Fruit fly (Drosophila melanogaster): ENCODE results near the gene Itpr.

Gene Itpr

DNA sequence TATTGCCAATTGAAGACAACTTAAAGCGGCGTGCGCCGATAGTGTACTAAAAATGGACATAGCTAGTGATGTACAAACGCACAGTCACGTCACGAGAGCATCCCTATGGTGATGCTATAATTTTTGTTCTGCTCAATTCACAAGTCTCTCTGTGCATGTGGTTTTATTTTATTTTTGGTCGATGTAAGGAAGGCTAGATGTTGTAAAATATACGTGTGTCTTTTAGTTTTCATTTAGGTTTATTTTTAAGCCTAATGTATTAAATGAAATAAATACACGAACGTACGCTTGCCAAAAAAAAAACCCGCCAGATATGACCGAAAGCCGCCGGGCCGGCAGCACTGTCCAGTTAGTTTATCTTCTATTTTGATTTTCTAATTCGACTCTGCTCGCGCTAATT lies 42.4 kb upstream of the Itpr start, which contains the start of the genes CG45100, HDAC3 and Hcs (continued):
- TF ChIP-seq Dip2 (GFP tag; IDR thresholded peaks at IDR 0.05) (no peak), Ada2b (GFP tag; IDR thresholded peaks at IDR 0.05) (no peak), CG31224 (GFP tag; IDR thresholded peaks at IDR 0.05) (0 out of 2 replicates have a peak, but pooled peaks have one; percentile 15), Dll (GFP tag; IDR thresholded peaks at IDR 0.05; ENCODE audit: partially characterized antibody) (peak; percentile 93), Optix (GFP tag; IDR thresholded peaks at IDR 0.05) (no peak), CG17359 (tag; optimal IDR thresholded peaks at IDR 0.05) (no peak), wek (GFP tag; optimal IDR thresholded peaks at IDR 0.05) (no peak), Hsf (GFP tag; optimal IDR thresholded peaks at IDR 0.05) (peak; percentile 55), CG11398 (GFP tag; optimal IDR thresholded peaks at IDR 0.05) (no peak), HmgD (GFP tag; optimal IDR thresholded peaks at IDR 0.05) (peak; percentile 24), Ptx1 (GFP tag; IDR thresholded peaks at IDR 0.05) (peak; percentile 48; the same call in 1 of the 2 replicates), NFAT (GFP tag; IDR thresholded peaks at IDR 0.05) (peak; percentile 56; the same call in 1 of the 2 replicates), bbx (GFP tag; IDR thresholded peaks at IDR 0.05; ENCODE audit: partially characterized antibody) (peak; percentile 75), Scr (GFP tag; IDR thresholded peaks at IDR 0.05; ENCODE audit: partially characterized antibody) (peak; percentile 93), az2 (GFP tag; optimal IDR thresholded peaks at IDR 0.05) (peak; percentile 11), CG1602 (GFP tag; optimal IDR thresholded peaks at IDR 0.05) (peak; percentile 2), CG9797 (GFP tag; optimal IDR thresholded peaks at IDR 0.05) (peak; percentile 29), CG8290 (GFP tag; optimal IDR thresholded peaks at IDR 0.05) (peak; percentile 60), CG8290 (tag; optimal IDR thresholded peaks at IDR 0.05) (no peak), ERR (GFP tag; optimal IDR thresholded peaks at IDR 0.05) (peak; percentile 11), chif (GFP tag; optimal IDR thresholded peaks at IDR 0.05) (peak in 1 of 2 experiments; percentile 34), Hey (tag; optimal IDR thresholded peaks at IDR 0.05) (no peak), CG8924 (tag; optimal IDR thresholded peaks at IDR 0.05) (no peak), jumu (GFP tag; optimal IDR thresholded peaks at IDR 0.05) (peak; percentile 64), so (GFP tag; IDR thresholded peaks at IDR 0.05) (no peak), Fer1 (GFP tag; optimal IDR thresholded peaks at IDR 0.05) (peak; percentile 53), CG7372 (GFP tag; IDR thresholded peaks at IDR 0.05) (no peak; the same call in 1 of the 2 replicates), sisA (GFP tag; IDR thresholded peaks at IDR 0.05) (no peak), shn (GFP tag; optimal IDR thresholded peaks at IDR 0.05) (peak; percentile 68), mam (GFP tag; optimal IDR thresholded peaks at IDR 0.05) (peak; percentile 69), CG14860 (GFP tag; IDR thresholded peaks at IDR 0.05; ENCODE audit: partially characterized antibody) (peak; percentile 88), Pdp1 (GFP tag; optimal IDR thresholded peaks at IDR 0.05) (peak in 1 of 2 experiments; percentile 48), CG13775 (GFP tag; optimal IDR thresholded peaks at IDR 0.05) (peak; percentile 57), CG11247 (GFP tag; IDR thresholded peaks at IDR 0.05) (no peak), corto (GFP tag; optimal IDR thresholded peaks at IDR 0.05) (no peak), CG8089 (GFP tag; optimal IDR thresholded peaks at IDR 0.05) (peak; percentile 4), CG7963 (GFP tag; IDR thresholded peaks at IDR 0.05; ENCODE audit: partially characterized antibody) (peak; percentile 70), dmrt99B (tag; optimal IDR thresholded peaks at IDR 0.05) (no peak), CG14710 (tag; optimal IDR thresholded peaks at IDR 0.05) (peak; percentile 64), CG34224 (GFP tag; IDR thresholded peaks at IDR 0.05; ENCODE audit: partially characterized antibody) (peak; percentile 76), dmrt11E (tag; optimal IDR thresholded peaks at IDR 0.05) (no peak), Aef1 (GFP tag; IDR thresholded peaks at IDR 0.05) (peak; percentile 44; the same call in 2 of the 3 replicates), nerfin-2 (GFP tag; IDR thresholded peaks at IDR 0.05; ENCODE audit: partially characterized antibody) (peak; percentile 77), CG33557 (GFP tag; optimal IDR thresholded peaks at IDR 0.05) (peak; percentile 16), CG10321 (GFP tag; IDR thresholded peaks at IDR 0.05) (no peak), Lpt (GFP tag; optimal IDR thresholded peaks at IDR 0.05) (no peak), Sry-β (GFP tag; optimal IDR thresholded peaks at IDR 0.05) (peak; percentile 100), Oli (tag; optimal IDR thresholded peaks at IDR 0.05) (no peak), CG7786 (GFP tag; optimal IDR thresholded peaks at IDR 0.05) (peak; percentile 69), Xbp1 (GFP tag; optimal IDR thresholded peaks at IDR 0.05) (peak; percentile 61), Ets97D (GFP tag; optimal IDR thresholded peaks at IDR 0.05) (peak; percentile 46)
